Worm (Caenorhabditis elegans) whole organism, dauer: ENCODE measurements around the gene puf-8.

Experiments
- unc-62 ChIP-seq: sonication (generic microtip); optimal IDR thresholded peaks from 2 replicates; lab custom pipeline; 2017; ENCODE audit warnings: missing biosample characterization, missing genetic modification reagents, missing genetic modification characterization

Gene puf-8

ce11 chrII:7255614-7256162 is 42.4 kb downstream of the puf-8 start, which contains the start of gene F32A5.8:
F32A5.8 (plus strand) TSS chrII:7256112.
- TF ChIP-seq unc-62 (GFP tag; lab: Kevin White, UChicago): no peak

ce11 chrII:7253073-7253472 is 45.0 kb downstream of the puf-8 start, which contains the start of gene lsm-4:
lsm-4 (minus strand) TSS chrII:7253163.
- no peak for TF ChIP-seq unc-62 (GFP tag; lab: Kevin White, UChicago)

ce11 chrII:7251978-7252377 is 46.1 kb downstream of the puf-8 start, which contains the start of the genes prx-13 and ada-2:
prx-13 (minus strand) TSS chrII:7252015.
ada-2 (plus strand) TSS chrII:7252259.
- TF ChIP-seq unc-62 (GFP tag; lab: Kevin White, UChicago): no peak
